Worm (Caenorhabditis elegans) whole organism, mixed stage, embryonic: ENCODE measurements around the gene cec-7.

Experiments used
- M03D4.4 ChIP-seq: sonication (generic microtip); optimal IDR thresholded peaks from 2 replicates; lab custom pipeline; 2017; ENCODE audit warnings: mild to moderate bottlenecking, missing genetic modification characterization, missing compliant biosample characterization
- bed-3 ChIP-seq: fragments of 200-800 bp; sonication (Bioruptor generic); optimal IDR thresholded peaks from 3 replicates; lab custom pipeline; 2018; ENCODE audit warnings: mild to moderate bottlenecking, missing genetic modification characterization, moderate library complexity, missing compliant biosample characterization
- ceh-43 ChIP-seq: fragments of 200-800 bp; sonication (Bioruptor generic); optimal IDR thresholded peaks from 2 replicates; lab custom pipeline; 2018; ENCODE audit warnings: mild to moderate bottlenecking, missing genetic modification characterization, moderate library complexity, missing compliant biosample characterization
- elt-3 ChIP-seq: fragments of 150-350 bp; optimal IDR thresholded peaks from 2 replicates; lab custom pipeline; 2014; ENCODE audit warnings: missing biosample characterization, missing genetic modification characterization
- ham-2 ChIP-seq: fragments of 200-800 bp; sonication (Bioruptor generic); optimal IDR thresholded peaks from 2 replicates; lab custom pipeline; 2018; ENCODE audit warnings: mild to moderate bottlenecking, missing genetic modification characterization, missing compliant biosample characterization
- lin-13 ChIP-seq: fragments of 150-350 bp; optimal IDR thresholded peaks from 2 replicates; lab custom pipeline; 2014; ENCODE audit warnings: missing biosample characterization, missing genetic modification characterization
- lsy-2 ChIP-seq: fragments of 150-350 bp; optimal IDR thresholded peaks from 2 replicates; lab custom pipeline; 2014; ENCODE audit warnings: missing biosample characterization, missing genetic modification characterization
- nhr-12 ChIP-seq: fragments of 150-350 bp; optimal IDR thresholded peaks from 2 replicates; lab custom pipeline; 2014; ENCODE audit warnings: missing biosample characterization, missing genetic modification characterization
- nhr-237 ChIP-seq: fragments of 150-350 bp; optimal IDR thresholded peaks from 2 replicates; lab custom pipeline; 2014; ENCODE audit warnings: missing biosample characterization, missing genetic modification characterization
- nhr-76 ChIP-seq: sonication (generic microtip); optimal IDR thresholded peaks from 2 replicates; lab custom pipeline; 2017; ENCODE audit warnings: missing biosample characterization, missing genetic modification characterization
- pha-4 ChIP-seq: fragments of 150-350 bp; optimal IDR thresholded peaks from 2 replicates; lab custom pipeline; 2018; ENCODE audit warnings: missing biosample characterization, missing genetic modification reagents, missing genetic modification characterization
- unc-39 ChIP-seq: fragments of 150-350 bp; optimal IDR thresholded peaks from 2 replicates; lab custom pipeline; 2014; ENCODE audit warnings: missing biosample characterization, missing genetic modification characterization
- unc-62 ChIP-seq: fragments of 150-350 bp; optimal IDR thresholded peaks from 2 replicates; lab custom pipeline; 2014; ENCODE audit warnings: missing biosample characterization, missing genetic modification reagents, missing genetic modification characterization
- ztf-11 ChIP-seq: fragments of 150-350 bp; optimal IDR thresholded peaks from 2 replicates; lab custom pipeline; 2014; ENCODE audit warnings: missing biosample characterization, missing genetic modification characterization

DNA sequence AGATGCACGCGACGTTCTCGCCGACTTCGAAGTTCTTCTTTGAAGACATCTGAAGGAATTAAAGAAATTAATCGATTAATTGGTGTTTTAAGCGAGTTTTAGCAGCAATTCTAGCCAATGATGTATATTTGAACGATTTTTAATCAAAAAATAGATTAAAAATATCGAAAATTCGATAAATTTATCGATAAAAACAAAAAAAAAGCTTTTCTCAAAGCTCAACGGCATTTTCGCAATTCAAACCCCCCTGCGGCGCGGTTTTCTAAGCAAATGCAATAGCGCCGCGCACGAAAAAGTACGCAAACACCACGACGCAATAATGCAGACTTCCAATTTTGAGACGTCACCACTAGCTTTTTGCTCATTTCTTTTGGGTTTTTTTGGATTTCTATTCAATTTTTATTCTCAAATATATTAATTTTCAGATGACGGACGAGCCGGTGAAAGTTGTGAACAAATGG, 2.7 kb downstream of the cec-7 start, which contains the start of the genes mrg-1 and spcs-2:
- TF ChIP-seq ztf-11 (tag; lab: Kevin White, UChicago) = peak; percentile 24
- peak; percentile 87 for TF ChIP-seq lsy-2
- TF ChIP-seq unc-62 = no peak
- TF ChIP-seq nhr-237 (tag; lab: Kevin White, UChicago) = peak; percentile 91
- peak; percentile 36 for TF ChIP-seq nhr-12 (tag; lab: Kevin White, UChicago)
- no peak for TF ChIP-seq elt-3
- TF ChIP-seq pha-4 = peak; percentile 79
- TF ChIP-seq unc-39 (tag; lab: Kevin White, UChicago) = no peak
- TF ChIP-seq lin-13 (tag; lab: Kevin White, UChicago) = peak; percentile 88
- peak; percentile 76 for TF ChIP-seq ceh-43 (GFP tag; lab: Kevin White, UChicago)
- TF ChIP-seq bed-3 (GFP tag; lab: Kevin White, UChicago) = peak; percentile 45
- peak; percentile 85 for TF ChIP-seq M03D4.4 (tag; lab: Kevin White, UChicago)
- peak; percentile 79 for TF ChIP-seq ham-2 (GFP tag; lab: Kevin White, UChicago)
- no peak for TF ChIP-seq nhr-76 (tag; lab: Kevin White, UChicago)
